Worm (Caenorhabditis elegans) whole organism, L4 larva: ENCODE measurements around the gene tax-4.

ENCODE experiments used
- R02D3.7 ChIP-seq: fragments of 150-350 bp; sonication (generic microtip); optimal IDR thresholded peaks from 3 replicates; lab custom pipeline; 2014; ENCODE audit warnings: missing biosample characterization, missing genetic modification characterization
- ceh-82 ChIP-seq: sonication (generic microtip); optimal IDR thresholded peaks from 2 replicates; lab custom pipeline; 2017; ENCODE audit warnings: missing biosample characterization, missing genetic modification characterization
- cey-2 ChIP-seq: sonication (generic microtip); optimal IDR thresholded peaks from 3 replicates; lab custom pipeline; 2017; ENCODE audit warnings: missing genetic modification characterization, mild to moderate bottlenecking, missing compliant biosample characterization, antibody characterized with exemption, borderline replicate concordance; ENCODE audit not compliant: insufficient read depth
- hif-1 ChIP-seq, 2 experiments: sonication (generic microtip); optimal IDR thresholded peaks; 2 replicates each; lab custom pipeline; 2016 to 2017; ENCODE audit warnings: missing compliant biosample characterization in 2 of 2, missing genetic modification characterization in 2 of 2, missing genetic modification reagents in 2 of 2, missing genotype in 2 of 2, mild to moderate bottlenecking in 1 of 2
- lim-7 ChIP-seq: fragments of 200-800 bp; sonication (Bioruptor generic); IDR thresholded peaks from 2 replicates; pipeline ENCODE4 v1.3.6; 2022; ENCODE audit warnings: missing genetic modification characterization, missing compliant biosample characterization
- mxl-3 ChIP-seq: fragments of 200-800 bp; sonication (Bioruptor generic); optimal IDR thresholded peaks from 2 replicates; lab custom pipeline; 2018; ENCODE audit warnings: mild to moderate bottlenecking, missing genetic modification characterization, missing compliant biosample characterization
- nhr-76 ChIP-seq: fragments of 150-350 bp; optimal IDR thresholded peaks from 2 replicates; lab custom pipeline; 2014; ENCODE audit warnings: missing biosample characterization, missing genetic modification characterization
- unc-62 ChIP-seq, 3 experiments: fragments of 150-350 bp in 1 of 3; sonication (generic microtip); optimal IDR thresholded peaks in 2 of 3; peaks in 1 of 3; 1 replicate in 1 of 3; 2 replicates in 2 of 3; lab custom pipeline; 2014 to 2017; ENCODE audit warnings: missing biosample characterization in 3 of 3, missing genetic modification characterization in 3 of 3, missing genetic modification reagents in 3 of 3, missing genotype in 1 of 3
- zag-1 ChIP-seq: fragments of 150-350 bp; optimal IDR thresholded peaks from 2 replicates; lab custom pipeline; 2014; ENCODE audit warnings: missing biosample characterization, missing genetic modification characterization
- ztf-7 ChIP-seq: fragments of 150-350 bp; optimal IDR thresholded peaks from 2 replicates; lab custom pipeline; 2014; ENCODE audit warnings: missing biosample characterization, missing genetic modification characterization

ce11 chrIII:9172702-9173101 lies 8.6 kb upstream of the tax-4 start, which contains the start of gene ina-1:
- TF ChIP-seq lim-7 (GFP tag; lab: Robert Waterston, UW) (no peak), ztf-7 (tag; lab: Kevin White, UChicago) (no peak), mxl-3 (GFP tag; lab: Kevin White, UChicago) (no peak), nhr-76 (tag; lab: Kevin White, UChicago) (no peak), unc-62 (GFP tag; optimal IDR thresholded peaks at IDR 0.05 in 1 of 2; lab: Kevin White, UChicago) (peak in 1 of 2 experiments; percentile 27), unc-62 (tag; optimal IDR thresholded peaks at IDR 0.05; lab: Kevin White, UChicago) (no peak), R02D3.7 (no peak), zag-1 (tag; lab: Kevin White, UChicago) (no peak), hif-1 (tag; optimal IDR thresholded peaks at IDR 0.05; lab: Kevin White, UChicago) (no peak), cey-2 (tag; lab: Kevin White, UChicago) (no peak), ceh-82 (no peak)
